Worm (Caenorhabditis elegans) whole organism, L4 larva: ENCODE data around the gene Y39D8A.1.

Experiments
- F37D6.2 ChIP-seq: sonication (generic microtip); optimal IDR thresholded peaks from 2 replicates; lab custom pipeline; 2016; ENCODE audit warnings: mild to moderate bottlenecking, missing genetic modification characterization, missing compliant biosample characterization
- Y105C5A.15 ChIP-seq: fragments of 200-800 bp; sonication (Bioruptor generic); IDR thresholded peaks from 2 replicates; pipeline ENCODE4 v1.3.6; 2022; ENCODE audit warnings: missing genetic modification characterization, missing compliant biosample characterization
- Y48G9A.11 ChIP-seq: fragments of 200-800 bp; sonication (Bioruptor generic); IDR thresholded peaks from 2 replicates; pipeline ENCODE4 v1.3.6; 2022; ENCODE audit warnings: missing genetic modification reagents, missing genetic modification characterization, missing compliant biosample characterization
- aha-1 ChIP-seq: fragments of 150-350 bp; peaks from one replicate; lab custom pipeline; 2014; ENCODE audit warnings: missing biosample characterization, missing genetic modification characterization
- ceh-28 ChIP-seq: fragments of 150-350 bp; optimal IDR thresholded peaks from 2 replicates; lab custom pipeline; 2014; ENCODE audit warnings: missing biosample characterization, missing genetic modification reagents, missing genetic modification characterization
- ceh-62 ChIP-seq: sonication (generic microtip); optimal IDR thresholded peaks from 2 replicates; lab custom pipeline; 2017; ENCODE audit warnings: missing biosample characterization, missing genetic modification characterization
- ctbp-1 ChIP-seq: fragments of 200-800 bp; sonication (Bioruptor generic); IDR thresholded peaks from 2 replicates; pipeline ENCODE4 v1.3.6; 2022; ENCODE audit warnings: missing genetic modification reagents, missing genetic modification characterization, missing compliant biosample characterization
- daf-16 ChIP-seq, 3 experiments: sonication (generic microtip); optimal IDR thresholded peaks; 2 replicates each; lab custom pipeline; 2016 to 2017; ENCODE audit warnings: missing genetic modification characterization in 3 of 3, missing genetic modification reagents in 3 of 3, mild to moderate bottlenecking in 2 of 3, missing compliant biosample characterization in 2 of 3, missing biosample characterization in 1 of 3, moderate library complexity in 1 of 3
- dmd-6 ChIP-seq: fragments of 200-800 bp; sonication (Bioruptor generic); IDR thresholded peaks from 2 replicates; pipeline ENCODE4 v1.3.6; 2022; ENCODE audit warnings: missing genetic modification reagents, missing genetic modification characterization, missing compliant biosample characterization
- dpl-1 ChIP-seq: fragments of 150-350 bp; optimal IDR thresholded peaks from 2 replicates; lab custom pipeline; 2014; ENCODE audit warnings: missing biosample characterization, missing genetic modification reagents, missing genetic modification characterization
- dve-1 ChIP-seq: sonication (generic microtip); optimal IDR thresholded peaks from 2 replicates; lab custom pipeline; 2017; ENCODE audit warnings: antibody characterized with exemption, mild to moderate bottlenecking, missing genetic modification characterization, missing compliant biosample characterization; ENCODE audit not compliant: insufficient read depth
- hif-1 ChIP-seq, 2 experiments: sonication (generic microtip); optimal IDR thresholded peaks; 2 replicates each; lab custom pipeline; 2016 to 2017; ENCODE audit warnings: missing compliant biosample characterization in 2 of 2, missing genetic modification characterization in 2 of 2, missing genetic modification reagents in 2 of 2, missing genotype in 2 of 2, mild to moderate bottlenecking in 1 of 2
- hlh-11 ChIP-seq: fragments of 200-800 bp; sonication (Bioruptor generic); optimal IDR thresholded peaks from 2 replicates; lab custom pipeline; 2018; ENCODE audit warnings: mild to moderate bottlenecking, missing genetic modification characterization, missing compliant biosample characterization
- hlh-30 ChIP-seq: sonication (generic microtip); optimal IDR thresholded peaks from 2 replicates; lab custom pipeline; 2017; ENCODE audit warnings: antibody characterized with exemption, mild to moderate bottlenecking, missing genetic modification characterization, missing compliant biosample characterization; ENCODE audit not compliant: insufficient read depth
- lin-38 ChIP-seq: fragments of 200-800 bp; sonication (Bioruptor generic); IDR thresholded peaks from 2 replicates; pipeline ENCODE4 v1.3.6; 2022; ENCODE audit warnings: missing genetic modification reagents, missing genetic modification characterization, missing compliant biosample characterization
- lir-3 ChIP-seq: sonication (generic microtip); optimal IDR thresholded peaks from 2 replicates; lab custom pipeline; 2016; ENCODE audit warnings: mild to moderate bottlenecking, missing genetic modification characterization, missing compliant biosample characterization
- lsy-2 ChIP-seq, 2 experiments: fragments of 150-350 bp in 1 of 2; sonication (generic microtip) in 1 of 2; optimal IDR thresholded peaks; 2 replicates each; lab custom pipeline; 2014 to 2017; ENCODE audit warnings: missing biosample characterization in 2 of 2, missing genetic modification characterization in 2 of 2
- mes-2 ChIP-seq: sonication (generic microtip); optimal IDR thresholded peaks from 2 replicates; lab custom pipeline; 2016; ENCODE audit warnings: missing genotype, mild to moderate bottlenecking, missing genetic modification characterization, missing compliant biosample characterization; ENCODE audit not compliant: poor library complexity, severe bottlenecking
- nhr-10 ChIP-seq: fragments of 150-350 bp; optimal IDR thresholded peaks from 2 replicates; lab custom pipeline; 2014; ENCODE audit warnings: missing biosample characterization, missing genetic modification characterization
- nhr-102 ChIP-seq: sonication (generic microtip); optimal IDR thresholded peaks from 2 replicates; lab custom pipeline; 2016; ENCODE audit warnings: mild to moderate bottlenecking, missing genetic modification characterization, moderate library complexity, missing compliant biosample characterization
- nhr-111 ChIP-seq: fragments of 200-800 bp; sonication (Bioruptor generic); optimal IDR thresholded peaks from 2 replicates; lab custom pipeline; 2018; ENCODE audit warnings: mild to moderate bottlenecking, missing genetic modification characterization, missing compliant biosample characterization
- nhr-237 ChIP-seq: sonication (generic microtip); optimal IDR thresholded peaks from 2 replicates; lab custom pipeline; 2017; ENCODE audit warnings: missing biosample characterization, missing genetic modification characterization
- nhr-25 ChIP-seq: sonication (generic microtip); optimal IDR thresholded peaks from 2 replicates; lab custom pipeline; 2017; ENCODE audit warnings: missing genetic modification characterization, mild to moderate bottlenecking, missing compliant biosample characterization, antibody characterized with exemption, moderate library complexity, borderline replicate concordance; ENCODE audit not compliant: insufficient read depth
- nhr-28 ChIP-seq: fragments of 150-350 bp; optimal IDR thresholded peaks from 2 replicates; lab custom pipeline; 2014; ENCODE audit warnings: missing biosample characterization, missing genetic modification characterization
- nhr-48 ChIP-seq: sonication (generic microtip); optimal IDR thresholded peaks from 2 replicates; lab custom pipeline; 2016; ENCODE audit warnings: mild to moderate bottlenecking, missing genetic modification characterization, missing compliant biosample characterization
- nhr-77 ChIP-seq: fragments of 150-350 bp; optimal IDR thresholded peaks from 2 replicates; lab custom pipeline; 2014; ENCODE audit warnings: missing biosample characterization, missing genetic modification characterization
- php-3 ChIP-seq: fragments of 200-800 bp; sonication (Bioruptor generic); IDR thresholded peaks from 2 replicates; pipeline ENCODE4 v1.3.6; 2022; ENCODE audit warnings: missing genetic modification reagents, missing genetic modification characterization, missing compliant biosample characterization
- pqm-1 ChIP-seq: sonication (generic microtip); optimal IDR thresholded peaks from 2 replicates; lab custom pipeline; 2017; ENCODE audit warnings: missing biosample characterization, missing genetic modification characterization
- sdz-12 ChIP-seq: fragments of 200-800 bp; sonication (Bioruptor generic); optimal IDR thresholded peaks from 2 replicates; lab custom pipeline; 2018; ENCODE audit warnings: mild to moderate bottlenecking, missing genetic modification characterization, missing compliant biosample characterization
- snpc-1.2 ChIP-seq: fragments of 200-800 bp; sonication (Bioruptor generic); IDR thresholded peaks from 2 replicates; pipeline ENCODE4 v1.3.6; 2022; ENCODE audit warnings: missing genetic modification reagents, missing genetic modification characterization, missing compliant biosample characterization
- tra-1 ChIP-seq: fragments of 200-800 bp; sonication (Bioruptor generic); IDR thresholded peaks from 2 replicates; pipeline ENCODE4 v1.3.6; 2022; ENCODE audit warnings: missing genetic modification reagents, missing genetic modification characterization, missing compliant biosample characterization
- unc-130 ChIP-seq: sonication (generic microtip); optimal IDR thresholded peaks from 2 replicates; lab custom pipeline; 2016; ENCODE audit warnings: missing genetic modification reagents, missing genetic modification characterization, missing compliant biosample characterization
- vab-7 ChIP-seq: fragments of 200-800 bp; sonication (Bioruptor generic); IDR thresholded peaks from 2 replicates; pipeline ENCODE4 v1.3.6; 2022; ENCODE audit warnings: missing genetic modification reagents, missing genetic modification characterization, missing compliant biosample characterization
- ztf-7 ChIP-seq: fragments of 150-350 bp; optimal IDR thresholded peaks from 2 replicates; lab custom pipeline; 2014; ENCODE audit warnings: missing biosample characterization, missing genetic modification characterization

Gene Y39D8A.1

DNA sequence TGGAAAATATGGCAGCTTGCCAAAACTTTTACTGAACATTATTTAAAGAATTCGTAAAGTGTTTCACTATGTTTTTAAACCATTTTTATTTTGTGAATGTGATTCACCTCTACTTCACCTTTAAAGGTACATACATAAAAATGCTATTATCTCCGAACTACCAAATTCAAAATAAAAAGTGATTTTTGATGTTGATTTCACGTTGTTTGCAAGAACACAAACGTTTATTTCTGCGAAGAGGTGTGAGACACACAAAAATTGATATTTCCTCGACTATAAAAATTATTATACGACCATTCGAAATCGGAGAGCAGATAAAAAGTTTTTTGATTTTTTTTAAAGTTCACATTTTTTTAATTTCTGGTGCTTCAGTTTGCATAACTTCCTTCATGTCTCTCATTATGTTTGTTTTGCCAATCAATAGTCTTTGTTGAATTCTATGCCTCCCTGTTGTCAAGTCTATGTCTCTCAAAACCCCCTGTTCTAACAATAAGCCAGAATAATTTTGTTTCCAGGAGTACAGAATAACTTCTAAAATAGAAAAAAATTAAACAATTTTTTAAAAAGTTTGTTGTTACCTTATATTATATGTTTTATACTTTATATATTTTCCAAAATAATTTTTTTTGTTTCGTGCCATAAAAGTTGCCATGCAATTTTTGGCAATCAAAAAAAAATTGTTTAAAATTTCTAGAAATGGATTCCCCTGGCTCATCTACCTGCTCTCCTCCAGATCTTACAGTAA, 32.4 kb downstream of the Y39D8A.1 start, which contains the start of gene nhr-123 (continued):
- no peak for TF ChIP-seq hif-1 (tag; optimal IDR thresholded peaks at IDR 0.05; lab: Kevin White, UChicago)
- TF ChIP-seq lin-38 (GFP tag; lab: Robert Waterston, UW): no peak
- TF ChIP-seq unc-130 (GFP tag; lab: Kevin White, UChicago): no peak
- no peak for TF ChIP-seq ceh-62 (tag; lab: Kevin White, UChicago)
- no peak for TF ChIP-seq nhr-25 (tag; lab: Kevin White, UChicago)
- no peak for TF ChIP-seq vab-7 (GFP tag; lab: Robert Waterston, UW)
- no peak for TF ChIP-seq ceh-28 (tag; lab: Kevin White, UChicago)
- TF ChIP-seq lsy-2 (tag; optimal IDR thresholded peaks at IDR 0.05; lab: Kevin White, UChicago): no peak
- TF ChIP-seq nhr-77: no peak
- no peak for TF ChIP-seq snpc-1.2 (GFP tag; lab: Robert Waterston, UW)
- no peak for TF ChIP-seq dpl-1 (GFP tag; lab: Kevin White, UChicago)
- no peak for TF ChIP-seq nhr-111

DNA sequence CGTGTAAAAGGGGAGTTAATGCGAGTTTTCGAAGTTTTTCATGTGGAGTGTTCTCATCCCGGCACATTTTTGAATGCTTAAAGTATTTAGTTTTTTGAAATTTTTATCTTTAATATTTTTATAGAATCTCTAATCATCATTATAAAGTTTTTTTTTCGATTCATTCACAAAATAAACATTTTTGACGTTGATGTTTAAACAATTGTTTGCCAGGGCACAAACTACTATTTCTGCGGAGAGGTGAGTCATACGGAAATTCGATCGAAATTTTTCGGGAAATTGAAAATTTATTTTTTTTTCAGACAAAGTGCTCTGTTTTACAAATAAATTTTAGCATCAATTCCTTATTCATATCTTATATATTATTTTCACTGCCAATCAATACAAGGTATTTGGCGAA, 35.0 kb downstream of the Y39D8A.1 start, which contains the start of gene nhr-98:
Gene nhr-98, plus strand, starts transcription at position 301 of the 400 bp plus-strand sequence.
- TF ChIP-seq ctbp-1 (no peak), aha-1 (tag; lab: Kevin White, UChicago) (peak; percentile 53)

DNA sequence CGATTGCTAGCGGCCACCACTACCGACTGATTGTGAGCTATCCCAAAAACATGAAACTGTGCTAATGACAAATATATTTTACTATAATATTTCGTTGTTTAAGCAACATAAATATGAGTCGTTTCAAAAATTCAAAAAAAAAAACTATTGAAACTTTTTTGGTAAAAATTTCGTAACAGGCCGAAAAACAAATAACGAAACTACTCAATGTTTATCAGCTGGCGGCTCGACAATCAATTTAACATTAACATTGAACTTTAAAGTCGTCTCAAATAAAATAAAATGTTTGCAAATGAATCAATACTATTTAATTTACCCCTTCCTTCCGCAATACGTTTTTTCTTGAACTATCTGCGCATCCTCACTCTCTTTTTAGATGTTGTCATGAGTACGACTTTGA, 39.3 kb downstream of the Y39D8A.1 start:
- TF ChIP-seq nhr-28 (tag; lab: Kevin White, UChicago) (peak; percentile 36), pqm-1 (tag; lab: Kevin White, UChicago) (peak; percentile 18), ztf-7 (tag; lab: Kevin White, UChicago) (no peak), daf-16 (GFP tag; optimal IDR thresholded peaks at IDR 0.05; lab: Kevin White, UChicago) (no peak), daf-16 (tag; optimal IDR thresholded peaks at IDR 0.05; lab: Kevin White, UChicago) (peak; percentile 62), dve-1 (tag; lab: Kevin White, UChicago) (peak; percentile 23)

DNA sequence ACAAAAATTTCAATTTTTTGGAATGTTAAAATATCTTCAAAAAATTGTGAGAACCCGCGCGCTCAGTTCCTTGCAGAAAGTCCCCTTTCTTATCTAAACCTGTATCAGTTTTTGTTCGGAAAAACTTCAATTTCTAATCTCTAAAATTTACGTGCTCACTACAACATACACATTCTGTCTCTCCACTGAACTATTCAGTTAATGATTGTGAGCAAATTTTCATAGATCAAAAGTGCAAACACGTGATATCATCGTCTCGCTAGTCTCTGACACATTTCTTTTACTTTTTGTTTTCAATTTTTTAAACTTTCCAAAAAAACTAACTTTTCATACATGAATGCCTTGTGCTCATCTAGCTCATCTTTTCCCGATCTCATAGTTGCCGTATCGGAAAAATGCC, 40.9 kb downstream of the Y39D8A.1 start, which contains the start of gene nhr-203:
Gene nhr-203, plus strand, starts transcription at position 332 of the 400 bp plus-strand sequence.
- TF ChIP-seq tra-1 (GFP tag; lab: Robert Waterston, UW) (no peak), Y48G9A.11 (GFP tag; lab: Robert Waterston, UW) (no peak), lin-38 (GFP tag; lab: Robert Waterston, UW) (no peak), Y105C5A.15 (GFP tag; lab: Robert Waterston, UW) (no peak), php-3 (GFP tag; lab: Robert Waterston, UW) (peak; percentile 76), lir-3 (tag; lab: Kevin White, UChicago) (no peak), mes-2 (tag; lab: Kevin White, UChicago) (peak; percentile 39), nhr-28 (tag; lab: Kevin White, UChicago) (peak; percentile 99), dmd-6 (GFP tag; lab: Robert Waterston, UW) (peak; percentile 89), hlh-11 (tag; lab: Kevin White, UChicago) (peak; percentile 63), nhr-48 (peak; percentile 49), sdz-12 (GFP tag; lab: Kevin White, UChicago) (no peak), nhr-77 (peak; percentile 66), dve-1 (tag; lab: Kevin White, UChicago) (peak; percentile 80), hlh-30 (tag; lab: Kevin White, UChicago) (peak; percentile 60), lsy-2 (tag; optimal IDR thresholded peaks at IDR 0.05; lab: Kevin White, UChicago) (peak in 1 of 2 experiments; percentile 6), nhr-102 (peak; percentile 35), nhr-10 (tag; lab: Kevin White, UChicago) (no peak), pqm-1 (tag; lab: Kevin White, UChicago) (peak; percentile 62), F37D6.2 (no peak), hif-1 (tag; optimal IDR thresholded peaks at IDR 0.05; lab: Kevin White, UChicago) (peak in 1 of 2 experiments; percentile 14), nhr-237 (tag; lab: Kevin White, UChicago) (no peak), daf-16 (GFP tag; optimal IDR thresholded peaks at IDR 0.05; lab: Kevin White, UChicago) (no peak), daf-16 (tag; optimal IDR thresholded peaks at IDR 0.05; lab: Kevin White, UChicago) (peak; percentile 81)
